Worm (Caenorhabditis elegans) whole organism, midembryonic: ENCODE data around the gene T24F1.7.

Experiments used
- flt-1 ChIP-seq: fragments of 200-800 bp; sonication (Bioruptor generic); IDR thresholded peaks from 2 replicates; pipeline ENCODE4 v1.3.6; 2022; ENCODE audit warnings: missing genetic modification characterization, missing compliant biosample characterization
- klf-2 ChIP-seq: fragments of 200-800 bp; sonication (Bioruptor generic); conservative IDR thresholded peaks from 2 replicates; pipeline ENCODE4 v1.3.6; 2022; ENCODE audit warnings: missing genetic modification reagents, missing genetic modification characterization, missing compliant biosample characterization
- med-1 ChIP-seq: sonication (generic microtip); optimal IDR thresholded peaks from 2 replicates; lab custom pipeline; 2017; ENCODE audit warnings: missing genetic modification characterization, mild to moderate bottlenecking, missing compliant biosample characterization, antibody characterized with exemption, missing genetic modification reagents; ENCODE audit not compliant: insufficient read depth
- tab-1 ChIP-seq: fragments of 200-800 bp; sonication (Bioruptor generic); IDR thresholded peaks from 2 replicates; pipeline ENCODE4 v1.3.6; 2022; ENCODE audit warnings: missing genetic modification characterization, missing compliant biosample characterization
- ztf-23 ChIP-seq: fragments of 200-800 bp; sonication (Bioruptor generic); IDR thresholded peaks from 2 replicates; pipeline ENCODE4 v1.3.6; 2022; ENCODE audit warnings: missing genetic modification reagents, missing genetic modification characterization, missing compliant biosample characterization
- ztf-29 ChIP-seq: fragments of 200-800 bp; sonication (Bioruptor generic); IDR thresholded peaks from 2 replicates; pipeline ENCODE4 v1.3.6; 2022; ENCODE audit warnings: missing genetic modification reagents, missing genetic modification characterization, missing compliant biosample characterization

ce11 chrII:11329021-11329479 lies 16.7 kb downstream of the T24F1.7 start, which contains the start of gene tag-180:
- no peak for TF ChIP-seq ztf-29 (GFP tag; lab: Robert Waterston, UW)
- TF ChIP-seq ztf-23 (GFP tag; lab: Robert Waterston, UW), result no peak
- no peak for TF ChIP-seq klf-2 (GFP tag; lab: Robert Waterston, UW)
- TF ChIP-seq flt-1 (GFP tag; lab: Robert Waterston, UW), result no peak
- no peak for TF ChIP-seq tab-1 (GFP tag; lab: Robert Waterston, UW)
- TF ChIP-seq med-1 (GFP tag; lab: Kevin White, UChicago), result no peak
